Fruit fly (Drosophila melanogaster) whole organism, embryonic: ENCODE data around the gene PIG-C.

ENCODE experiments used
- Bgb ChIP-seq: fragments of 200-800 bp; sonication (Bioruptor generic); IDR thresholded peaks from 2 replicates; pipeline ENCODE4 v1.3.6; 2022; ENCODE audit warnings: missing biosample characterization, missing genetic modification characterization; ENCODE audit not compliant: partially characterized antibody
- CG10543 ChIP-seq: fragments of 200-800 bp; sonication (Bioruptor generic); optimal IDR thresholded peaks from 3 replicates; lab custom pipeline; 2017; ENCODE audit warnings: missing biosample characterization, mild to moderate bottlenecking, missing genetic modification characterization, moderate library complexity
- CG12219 ChIP-seq: fragments of 200-800 bp; sonication (Bioruptor generic); optimal IDR thresholded peaks from 3 replicates; lab custom pipeline; 2018; ENCODE audit warnings: missing biosample characterization, mild to moderate bottlenecking, missing genetic modification characterization
- CG12769 ChIP-seq: fragments of 200-800 bp; sonication (Bioruptor generic); optimal IDR thresholded peaks from 2 replicates; lab custom pipeline; 2019; ENCODE audit warnings: missing biosample characterization, mild to moderate bottlenecking, missing genetic modification characterization, moderate library complexity
- CG13296 ChIP-seq: fragments of 200-800 bp; sonication (Bioruptor generic); optimal IDR thresholded peaks from 3 replicates; lab custom pipeline; 2018; ENCODE audit warnings: missing biosample characterization, mild to moderate bottlenecking, missing genetic modification characterization
- CG15479 ChIP-seq: fragments of 200-800 bp; sonication (Bioruptor generic); optimal IDR thresholded peaks from 3 replicates; lab custom pipeline; 2019; ENCODE audit warnings: missing biosample characterization, mild to moderate bottlenecking, missing genetic modification characterization, moderate library complexity
- CG17568 ChIP-seq: fragments of 200-800 bp; sonication (Bioruptor generic); optimal IDR thresholded peaks from 2 replicates; lab custom pipeline; 2018; ENCODE audit warnings: missing biosample characterization, mild to moderate bottlenecking, missing genetic modification characterization, moderate library complexity
- CG18599 ChIP-seq: fragments of 200-800 bp; sonication (Bioruptor generic); optimal IDR thresholded peaks from 3 replicates; lab custom pipeline; 2017; ENCODE audit warnings: missing biosample characterization, missing genetic modification characterization, mild to moderate bottlenecking, moderate library complexity, missing genetic modification reagents
- CG2120 ChIP-seq: fragments of 200-800 bp; sonication (Bioruptor generic); optimal IDR thresholded peaks from 3 replicates; lab custom pipeline; 2016; ENCODE audit warnings: missing biosample characterization, missing genetic modification characterization
- CG2712 ChIP-seq: fragments of 200-800 bp; optimal IDR thresholded peaks from 3 replicates; lab custom pipeline; 2019; ENCODE audit warnings: missing biosample characterization, mild to moderate bottlenecking, missing genetic modification characterization, moderate library complexity
- CG34376 ChIP-seq: fragments of 200-800 bp; sonication (Bioruptor generic); optimal IDR thresholded peaks from 2 replicates; lab custom pipeline; 2018; ENCODE audit warnings: missing biosample characterization, mild to moderate bottlenecking, missing genetic modification characterization
- CG6765 ChIP-seq: fragments of 200-800 bp; sonication (Bioruptor generic); optimal IDR thresholded peaks from 3 replicates; lab custom pipeline; 2017; ENCODE audit warnings: missing biosample characterization, mild to moderate bottlenecking, missing genetic modification characterization
- Ets65A ChIP-seq: fragments of 200-800 bp; sonication (Bioruptor generic); peaks from one replicate; lab custom pipeline; 2016; ENCODE audit warnings: missing biosample characterization, missing genetic modification characterization
- Jarid2 ChIP-seq: fragments of 200-800 bp; sonication (Bioruptor generic); optimal IDR thresholded peaks from 3 replicates; lab custom pipeline; 2017; ENCODE audit warnings: mild to moderate bottlenecking, missing biosample characterization, missing genetic modification reagents, missing genetic modification characterization
- MTF-1 ChIP-seq: fragments of 200-800 bp; sonication (Bioruptor generic); optimal IDR thresholded peaks from 2 replicates; lab custom pipeline; 2018; ENCODE audit warnings: missing biosample characterization, mild to moderate bottlenecking, missing genetic modification characterization, borderline replicate concordance
- Med ChIP-seq: fragments of 200-800 bp; sonication (Bioruptor generic); peaks from one replicate; lab custom pipeline; 2016; ENCODE audit warnings: missing biosample characterization, missing genetic modification characterization, mild to moderate bottlenecking, inconsistent platforms, moderate library complexity
- Nf-YC ChIP-seq: fragments of 200-800 bp; optimal IDR thresholded peaks from 3 replicates; lab custom pipeline; 2019; ENCODE audit warnings: missing biosample characterization, mild to moderate bottlenecking, missing genetic modification characterization, moderate library complexity
- Optix ChIP-seq: fragments of 200-800 bp; sonication (Bioruptor generic); IDR thresholded peaks from 3 replicates; pipeline ENCODE4 v1.3.6; 2022; ENCODE audit warnings: missing biosample characterization, missing genetic modification characterization
- Pdp1 ChIP-seq, 2 experiments: fragments of 200-800 bp; sonication (Bioruptor generic); optimal IDR thresholded peaks; 3 replicates each; lab custom pipeline; 2016; ENCODE audit warnings: missing biosample characterization in 2 of 2, missing genetic modification characterization in 2 of 2, mild to moderate bottlenecking in 1 of 2, moderate library complexity in 1 of 2
- Rfx ChIP-seq: fragments of 200-800 bp; sonication (Bioruptor generic); IDR thresholded peaks from 2 replicates; pipeline ENCODE4 v1.3.6; 2022; ENCODE audit warnings: missing biosample characterization, missing genetic modification characterization
- caup ChIP-seq: fragments of 200-800 bp; sonication (Bioruptor generic); optimal IDR thresholded peaks from 3 replicates; lab custom pipeline; 2017; ENCODE audit warnings: missing biosample characterization, mild to moderate bottlenecking, missing genetic modification characterization, moderate library complexity; ENCODE audit not compliant: severe bottlenecking
- chinmo ChIP-seq: fragments of 200-800 bp; sonication (Bioruptor generic); IDR thresholded peaks from 4 replicates; pipeline ENCODE4 v1.3.6; 2022; ENCODE audit warnings: missing biosample characterization, missing genetic modification characterization; ENCODE audit not compliant: partially characterized antibody
- cwo ChIP-seq: fragments of 200-800 bp; sonication (Bioruptor generic); optimal IDR thresholded peaks from 3 replicates; lab custom pipeline; 2017; ENCODE audit warnings: missing biosample characterization, missing genetic modification characterization, mild to moderate bottlenecking, moderate library complexity, missing genetic modification reagents
- dimm ChIP-seq: fragments of 200-800 bp; sonication (Bioruptor generic); IDR thresholded peaks from 2 replicates; pipeline ENCODE4 v1.3.6; 2022; ENCODE audit warnings: missing biosample characterization, missing genetic modification characterization
- dm ChIP-seq: fragments of 200-800 bp; sonication (Bioruptor generic); optimal IDR thresholded peaks from 3 replicates; lab custom pipeline; 2016; ENCODE audit warnings: missing biosample characterization, missing genetic modification characterization
- exex ChIP-seq: fragments of 200-800 bp; sonication (Bioruptor generic); optimal IDR thresholded peaks from 4 replicates; lab custom pipeline; 2018; ENCODE audit warnings: missing biosample characterization, mild to moderate bottlenecking, missing genetic modification characterization, moderate library complexity
- grn ChIP-seq: fragments of 200-800 bp; sonication (Bioruptor generic); optimal IDR thresholded peaks from 3 replicates; lab custom pipeline; 2017; ENCODE audit warnings: missing biosample characterization, missing genetic modification characterization
- lab ChIP-seq: fragments of 200-800 bp; sonication (Bioruptor generic); optimal IDR thresholded peaks from 3 replicates; lab custom pipeline; 2017; ENCODE audit warnings: missing biosample characterization, missing genetic modification characterization, mild to moderate bottlenecking, moderate library complexity, missing genetic modification reagents
- mirr ChIP-seq: fragments of 200-800 bp; sonication (Bioruptor generic); optimal IDR thresholded peaks from 3 replicates; lab custom pipeline; 2018; ENCODE audit warnings: missing biosample characterization, mild to moderate bottlenecking, missing genetic modification characterization
- pan ChIP-seq, 4 experiments: fragments of >200 bp in 3 of 4; fragments of 200-800 bp in 1 of 4; sonication (Bioruptor generic) in 1 of 4; optimal IDR thresholded peaks in 3 of 4; IDR thresholded peaks in 1 of 4; 2 replicates each; pipeline versions ENCODE4 v1.3.6 to Lab custom; 2017 to 2022; ENCODE audit warnings: missing biosample characterization in 2 of 4, missing genetic modification characterization in 2 of 4, mixed read lengths in 1 of 4
- sens ChIP-seq: fragments of 200-800 bp; sonication (Bioruptor generic); peaks from one replicate; lab custom pipeline; 2016; ENCODE audit warnings: missing biosample characterization, missing genetic modification characterization
- seq ChIP-seq: fragments of 200-800 bp; sonication (Bioruptor generic); IDR thresholded peaks from 2 replicates; pipeline ENCODE4 v1.3.6; 2022; ENCODE audit warnings: missing biosample characterization, missing genetic modification characterization
- sug ChIP-seq: fragments of 200-800 bp; optimal IDR thresholded peaks from 2 replicates; lab custom pipeline; 2019; ENCODE audit warnings: missing biosample characterization, mild to moderate bottlenecking, missing genetic modification characterization, moderate library complexity
- vnd ChIP-seq: fragments of 200-800 bp; sonication (Bioruptor generic); IDR thresholded peaks from 3 replicates; pipeline ENCODE4 v1.3.6; 2022; ENCODE audit warnings: missing biosample characterization, missing genetic modification characterization; ENCODE audit not compliant: partially characterized antibody
- wdn ChIP-seq: fragments of 200-800 bp; sonication (Bioruptor generic); IDR thresholded peaks from 2 replicates; pipeline ENCODE4 v1.3.6; 2022; ENCODE audit warnings: missing biosample characterization, missing genetic modification characterization
- zf30C ChIP-seq: fragments of 200-800 bp; sonication (Bioruptor generic); optimal IDR thresholded peaks from 3 replicates; lab custom pipeline; 2018; ENCODE audit warnings: missing biosample characterization, mild to moderate bottlenecking, missing genetic modification characterization

PIG-C gene

dm6 chr3L:3314696-3315095 is 4.3 kb downstream of the PIG-C start, which contains the start of gene Drsl3:
Gene Drsl3, plus strand, starts transcription at chr3L:3314996.
- TF ChIP-seq wdn (GFP tag; lab: Robert Waterston, UW) (0 out of 2 replicates have a peak, but pooled peaks have one; percentile 10), CG2712 (tag; lab: Kevin White, UChicago) (no peak)
- TF ChIP-seq, all 482 proteins: peak for 1

dm6 chr3L:3314049-3314448 is 5.0 kb downstream of the PIG-C start, which contains the start of gene Drsl2:
Gene Drsl2, plus strand, starts transcription at chr3L:3314349.
- TF ChIP-seq Jarid2 (GFP tag; lab: Kevin White, UChicago) (no peak), Ets65A (peak; percentile 4)

- TF ChIP-seq exex, result peak; percentile 69
- TF ChIP-seq Pdp1 (GFP tag; optimal IDR thresholded peaks at IDR 0.05; lab: Kevin White, UChicago), result peak in 1 of 2 experiments; percentile 95
- TF ChIP-seq zf30C, result no peak
- peak; percentile 36 for TF ChIP-seq CG6765
- TF ChIP-seq cwo (GFP tag; lab: Kevin White, UChicago), result peak; percentile 92
- peak; percentile 95 for TF ChIP-seq Nf-YC (tag; lab: Kevin White, UChicago)
- peak; percentile 21 for TF ChIP-seq dm (GFP tag; lab: Kevin White, UChicago)
- TF ChIP-seq CG10543 (GFP tag; lab: Kevin White, UChicago), result peak; percentile 63
- peak; percentile 20 for TF ChIP-seq sens (GFP tag; lab: Kevin White, UChicago)
- no peak for TF ChIP-seq CG2120
- TF ChIP-seq CG34376 (GFP tag; lab: Kevin White, UChicago), result peak; percentile 56
- TF ChIP-seq CG17568 (GFP tag; lab: Kevin White, UChicago), result no peak
- no peak for TF ChIP-seq dimm (GFP tag; lab: Robert Waterston, UW)
- peak; percentile 34 for TF ChIP-seq lab
- TF ChIP-seq vnd (GFP tag; lab: Robert Waterston, UW), result 0 out of 3 replicates have a peak, but pooled peaks have one; percentile 23
- no peak for TF ChIP-seq pan (optimal IDR thresholded peaks at IDR 0.05; lab: Kevin White, UChicago)
- TF ChIP-seq pan (GFP tag; optimal IDR thresholded peaks at IDR 0.05 in 1 of 2, IDR thresholded peaks at IDR 0.05 in 1 of 2), result no peak
- peak; percentile 30 for TF ChIP-seq CG18599 (GFP tag; lab: Kevin White, UChicago)
- no peak for TF ChIP-seq Optix (GFP tag; lab: Robert Waterston, UW)
- TF ChIP-seq Med, result peak; percentile 75
- TF ChIP-seq grn (GFP tag; lab: Kevin White, UChicago), result peak; percentile 84
- TF ChIP-seq CG13296, result peak; percentile 24
- peak; percentile 26 for TF ChIP-seq mirr (GFP tag; lab: Kevin White, UChicago)
- TF ChIP-seq chinmo (GFP tag; lab: Robert Waterston, UW), result peak; percentile 86; the same call in 1 of the 4 replicates
- peak; percentile 76 for TF ChIP-seq sug (tag; lab: Kevin White, UChicago)
- TF ChIP-seq seq (GFP tag; lab: Robert Waterston, UW), result 0 out of 2 replicates have a peak, but pooled peaks have one; percentile 8
- peak; percentile 61 for TF ChIP-seq CG12769 (tag; lab: Kevin White, UChicago)
- TF ChIP-seq caup (GFP tag; lab: Kevin White, UChicago), result peak; percentile 41
- peak; percentile 91 for TF ChIP-seq CG15479 (GFP tag; lab: Kevin White, UChicago)
- no peak for TF ChIP-seq CG12219 (GFP tag; lab: Kevin White, UChicago)
- TF ChIP-seq Rfx (GFP tag; lab: Robert Waterston, UW), result 0 out of 2 replicates have a peak, but pooled peaks have one; percentile 3
- TF ChIP-seq MTF-1, result peak; percentile 99
- no peak for TF ChIP-seq Bgb
Observed at dm6 chr3L:3308676-3309613, 10.1 kb downstream of the PIG-C start.
